Fruit fly (Drosophila melanogaster): Measurements from ENCODE around the gene CG17600.

CG17600 gene

DNA sequence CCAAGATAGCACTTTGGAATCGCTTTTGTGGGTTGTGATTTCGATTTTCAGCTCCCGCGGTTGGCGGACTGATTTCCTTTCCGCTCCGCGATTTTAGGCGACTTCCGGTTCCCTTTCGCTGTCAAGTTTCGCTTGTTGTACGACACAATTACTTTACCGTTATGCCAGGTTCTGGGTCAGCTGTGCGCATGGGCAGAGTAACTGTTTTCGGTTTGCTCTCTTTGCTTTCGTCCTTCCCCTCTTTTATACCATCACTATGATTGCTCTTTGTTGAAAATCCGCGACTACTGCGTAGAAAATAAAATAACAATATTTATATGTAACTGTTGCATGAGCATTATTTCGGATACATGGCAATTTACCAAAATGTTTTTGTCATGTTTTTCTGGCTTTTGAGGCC lies 34.4 kb upstream of the CG17600 start (continued):
- TF ChIP-seq Nf-YA (GFP tag; IDR thresholded peaks at IDR 0.05) = no peak
- no peak for TF ChIP-seq zf30C (GFP tag; optimal IDR thresholded peaks at IDR 0.05)
- no peak for TF ChIP-seq ERR (GFP tag; optimal IDR thresholded peaks at IDR 0.05)
- no peak for TF ChIP-seq chm (GFP tag; IDR thresholded peaks at IDR 0.05)
- no peak for TF ChIP-seq CG4854 (GFP tag; optimal IDR thresholded peaks at IDR 0.05)
- peak; percentile 45 for TF ChIP-seq Med (GFP tag)
- TF ChIP-seq pnt (GFP tag; optimal IDR thresholded peaks at IDR 0.05) = no peak
- peak; percentile 15; the same call in 1 of the 2 replicates for TF ChIP-seq CG32532 (GFP tag; IDR thresholded peaks at IDR 0.05)
- TF ChIP-seq stc (GFP tag; IDR thresholded peaks at IDR 0.05) = no peak

DNA sequence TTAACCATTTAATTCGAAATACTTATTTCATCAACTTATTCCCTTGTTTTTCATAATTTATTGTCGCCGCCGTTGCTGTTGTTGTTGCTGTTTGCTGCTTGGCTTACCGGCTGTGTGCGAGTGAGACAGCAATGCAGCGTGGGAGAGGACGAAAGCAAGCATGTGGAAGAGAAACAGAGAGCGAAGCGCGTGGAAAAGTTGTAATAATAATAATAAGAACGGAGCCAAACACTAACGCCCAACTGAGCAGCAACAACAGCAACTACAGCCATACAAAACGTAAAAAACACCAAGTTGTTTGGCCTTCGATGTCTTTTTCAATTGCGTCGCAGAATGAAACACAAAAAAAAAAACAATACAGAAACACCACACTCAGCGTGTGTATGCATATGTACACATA lies 33.9 kb upstream of the CG17600 start:
- TF ChIP-seq CG34422 (GFP tag; IDR thresholded peaks at IDR 0.05) = peak; percentile 32; the same call in 1 of the 3 replicates
- TF ChIP-seq CG13287 (GFP tag; IDR thresholded peaks at IDR 0.05; ENCODE audit: partially characterized antibody) = peak; percentile 15; the same call in 1 of the 2 replicates
- peak; percentile 34 for TF ChIP-seq sqz (GFP tag; optimal IDR thresholded peaks at IDR 0.05)
- peak; percentile 28; the same call in 1 of the 2 replicates for TF ChIP-seq Drgx (GFP tag; IDR thresholded peaks at IDR 0.05)
- TF ChIP-seq CG1832 (GFP tag; optimal IDR thresholded peaks at IDR 0.05) = peak; percentile 67
- peak; percentile 1 for TF ChIP-seq CG10147 (GFP tag; optimal IDR thresholded peaks at IDR 0.05)
- TF ChIP-seq CG2199 (GFP tag; IDR thresholded peaks at IDR 0.05) = 0 out of 3 replicates have a peak, but pooled peaks have one; percentile 9
- no peak for TF ChIP-seq CG7786 (GFP tag; optimal IDR thresholded peaks at IDR 0.05)
- TF ChIP-seq sug (tag; optimal IDR thresholded peaks at IDR 0.05) = peak; percentile 2
- TF ChIP-seq CG4617 (GFP tag; optimal IDR thresholded peaks at IDR 0.05; ENCODE audit: borderline replicate concordance) = no peak
- TF ChIP-seq CG12769 (tag; optimal IDR thresholded peaks at IDR 0.05) = peak; percentile 12
- no peak for TF ChIP-seq stc (GFP tag; IDR thresholded peaks at IDR 0.05)
- 0 out of 3 replicates have a peak, but pooled peaks have one; percentile 14 for TF ChIP-seq sr (GFP tag; IDR thresholded peaks at IDR 0.05)
- TF ChIP-seq bcd (GFP tag; optimal IDR thresholded peaks at IDR 0.05) = no peak
- TF ChIP-seq CG13624 (GFP tag; optimal IDR thresholded peaks at IDR 0.05) = peak; percentile 93
- peak; percentile 24 for TF ChIP-seq YL-1 (GFP tag; optimal IDR thresholded peaks at IDR 0.05)
- no peak for TF ChIP-seq otp (GFP tag; IDR thresholded peaks at IDR 0.05)
- TF ChIP-seq CG8281 (tag; optimal IDR thresholded peaks at IDR 0.05) = no peak
- peak; percentile 0 for TF ChIP-seq MESR4 (GFP tag; optimal IDR thresholded peaks at IDR 0.05)
- TF ChIP-seq CG4360 (GFP tag; IDR thresholded peaks at IDR 0.05) = peak; percentile 90
- TF ChIP-seq CG13424 (tag; optimal IDR thresholded peaks at IDR 0.05) = no peak
- TF ChIP-seq cg (GFP tag; optimal IDR thresholded peaks at IDR 0.05) = peak; percentile 44
- peak; percentile 8 for TF ChIP-seq dm (GFP tag; optimal IDR thresholded peaks at IDR 0.05)
- TF ChIP-seq Trl (optimal IDR thresholded peaks at IDR 0.05) = peak; percentile 40 to 49
- no peak for TF ChIP-seq Trl (GFP tag; optimal IDR thresholded peaks at IDR 0.05)
- peak; percentile 55 for TF ChIP-seq sens (GFP tag)
- no peak for TF ChIP-seq CG3995 (GFP tag; optimal IDR thresholded peaks at IDR 0.05)
- TF ChIP-seq Med (GFP tag) = peak; percentile 31
- TF ChIP-seq CG8924 (tag; optimal IDR thresholded peaks at IDR 0.05) = peak; percentile 27
- peak; percentile 64 for TF ChIP-seq CG10321 (GFP tag; IDR thresholded peaks at IDR 0.05)

DNA sequence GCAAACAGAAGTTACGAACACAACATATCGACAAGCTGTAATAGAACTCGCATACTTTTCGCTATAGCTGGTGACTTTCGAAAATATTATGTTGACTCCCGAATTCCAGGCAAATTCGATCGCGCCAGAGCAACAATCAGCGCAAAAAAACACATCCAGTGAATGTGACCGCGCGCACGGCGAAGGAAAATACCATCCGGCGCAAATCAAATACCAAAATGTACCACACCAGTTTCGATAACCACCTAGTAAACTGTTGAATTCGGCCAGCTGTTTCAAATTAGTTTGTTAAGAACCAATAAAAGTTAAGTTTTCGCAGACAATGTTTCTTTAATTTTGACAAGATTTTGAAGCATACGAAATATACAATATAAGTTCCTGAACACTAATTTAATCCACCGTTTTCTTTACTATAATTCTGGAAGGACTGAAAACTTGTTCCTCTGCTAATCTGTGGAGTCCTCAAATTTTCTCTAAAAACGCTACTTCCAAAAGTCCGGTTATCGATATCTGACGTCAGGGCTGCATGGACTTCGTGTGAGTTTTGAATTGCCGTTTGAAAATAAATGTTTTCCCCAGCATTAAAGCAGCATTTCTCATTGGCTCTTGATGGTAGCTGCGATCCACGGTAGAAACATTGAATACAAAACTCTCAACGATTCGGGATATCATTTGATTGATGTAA lies 33.0 kb upstream of the CG17600 start, which contains the start of the genes Cp110 and CG12576:
Gene Cp110, plus strand, starts transcription at position 223 of the 685 bp plus-strand sequence.
Gene CG12576, minus strand, starts transcription at position 498 of the 685 bp plus-strand sequence.
- no peak for TF ChIP-seq CG16779 (GFP tag; IDR thresholded peaks at IDR 0.05)
- TF ChIP-seq zfh2 (GFP tag; optimal IDR thresholded peaks at IDR 0.05) = no peak
- no peak for TF ChIP-seq dmrt11E (tag; optimal IDR thresholded peaks at IDR 0.05)
- no peak for TF ChIP-seq Ssrp (tag; optimal IDR thresholded peaks at IDR 0.05)
- no peak for TF ChIP-seq gsb-n (tag; optimal IDR thresholded peaks at IDR 0.05)
- TF ChIP-seq stc (GFP tag; IDR thresholded peaks at IDR 0.05) = no peak
- TF ChIP-seq HLH4C (GFP tag; IDR thresholded peaks at IDR 0.05; ENCODE audit: partially characterized antibody) = no peak
- no peak for TF ChIP-seq Asciz (GFP tag; optimal IDR thresholded peaks at IDR 0.05)
- TF ChIP-seq CG9727 (GFP tag; optimal IDR thresholded peaks at IDR 0.05) = no peak
- TF ChIP-seq CG3838 (GFP tag; optimal IDR thresholded peaks at IDR 0.05) = no peak
- no peak for TF ChIP-seq ranshi (GFP tag; IDR thresholded peaks at IDR 0.05)
- TF ChIP-seq cwo (GFP tag; optimal IDR thresholded peaks at IDR 0.05) = no peak
- no peak for TF ChIP-seq Bgb (GFP tag; IDR thresholded peaks at IDR 0.05; ENCODE audit: partially characterized antibody)
- no peak for TF ChIP-seq Pdp1 (GFP tag; optimal IDR thresholded peaks at IDR 0.05)

Measured in whole organism, embryonic.